Worm (Caenorhabditis elegans) whole organism, L3 larva: ENCODE data around the gene ife-4.

Source experiments
- ZK546.5 ChIP-seq: sonication (generic microtip); optimal IDR thresholded peaks from 2 replicates; lab custom pipeline; 2017; ENCODE audit warnings: missing biosample characterization, missing genetic modification characterization
- ama-1 ChIP-seq: fragments of 150-350 bp; optimal IDR thresholded peaks from 2 replicates; lab custom pipeline; 2018
- eor-1 ChIP-seq, 2 experiments: fragments of 150-350 bp; optimal IDR thresholded peaks; 2 replicates each; lab custom pipeline; 2014 to 2018; ENCODE audit warnings: missing biosample characterization in 2 of 2, missing genetic modification characterization in 2 of 2
- lin-15B ChIP-seq: fragments of 150-350 bp; optimal IDR thresholded peaks from 2 replicates; lab custom pipeline; 2014; ENCODE audit warnings: missing biosample characterization, missing genetic modification characterization
- nhr-11 ChIP-seq: fragments of 150-350 bp; optimal IDR thresholded peaks from 2 replicates; lab custom pipeline; 2014; ENCODE audit warnings: missing biosample characterization, missing genetic modification characterization
- nhr-237 ChIP-seq: fragments of 150-350 bp; optimal IDR thresholded peaks from 2 replicates; lab custom pipeline; 2014; ENCODE audit warnings: missing biosample characterization, missing genetic modification characterization
- unc-39 ChIP-seq: sonication (generic microtip); optimal IDR thresholded peaks from 4 replicates; lab custom pipeline; 2017; ENCODE audit warnings: missing biosample characterization, missing genetic modification characterization
- ztf-11 ChIP-seq: fragments of 150-350 bp; optimal IDR thresholded peaks from 2 replicates; lab custom pipeline; 2014; ENCODE audit warnings: missing biosample characterization, missing genetic modification characterization

DNA sequence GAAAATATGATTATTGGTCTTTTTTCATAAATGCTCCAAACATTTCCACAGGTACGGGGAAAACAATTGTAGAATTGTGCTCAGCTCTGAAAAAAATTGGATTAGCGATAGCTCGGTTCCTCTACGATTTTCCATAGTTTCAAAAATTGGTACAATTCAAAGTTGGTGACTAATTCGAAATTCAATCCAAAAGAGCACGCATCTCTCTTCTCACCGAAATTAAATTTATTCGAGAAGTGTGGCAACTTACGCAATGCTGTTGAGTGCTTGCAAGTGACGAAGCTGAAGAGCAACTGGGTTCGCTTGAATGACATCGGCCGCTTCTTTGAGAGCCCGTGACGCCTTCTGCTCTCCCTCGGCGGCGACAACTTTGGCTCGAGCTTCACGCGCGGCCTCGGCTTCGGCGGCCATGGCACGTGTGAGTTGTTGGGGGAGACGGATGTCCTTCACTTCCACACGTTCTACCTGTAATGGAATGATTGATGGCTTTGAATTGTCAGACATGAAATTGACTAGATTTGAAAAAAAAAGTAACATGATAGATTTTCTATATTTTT, 46.1 kb upstream of the ife-4 start:
- no peak for TF ChIP-seq eor-1 (tag; optimal IDR thresholded peaks at IDR 0.05; lab: Kevin White, UChicago)
- no peak for TF ChIP-seq ztf-11
- no peak for TF ChIP-seq nhr-11 (tag; lab: Kevin White, UChicago)
- TF ChIP-seq ZK546.5 = no peak
- no peak for TF ChIP-seq lin-15B (tag; lab: Kevin White, UChicago)
- no peak for TF ChIP-seq nhr-237 (tag; lab: Kevin White, UChicago)
- TF ChIP-seq unc-39 (tag; lab: Kevin White, UChicago) = no peak
- no peak for TF ChIP-seq ama-1 (lab: Kevin White, UChicago)
